Worm (Caenorhabditis elegans) whole organism, mixed stage, embryonic: ENCODE data around the gene srv-27.

Experiments used
- M03D4.4 ChIP-seq: sonication (generic microtip); optimal IDR thresholded peaks from 2 replicates; lab custom pipeline; 2017; ENCODE audit warnings: mild to moderate bottlenecking, missing genetic modification characterization, missing compliant biosample characterization
- bed-3 ChIP-seq: fragments of 200-800 bp; sonication (Bioruptor generic); optimal IDR thresholded peaks from 3 replicates; lab custom pipeline; 2018; ENCODE audit warnings: mild to moderate bottlenecking, missing genetic modification characterization, moderate library complexity, missing compliant biosample characterization
- blmp-1 ChIP-seq: fragments of 150-350 bp; optimal IDR thresholded peaks from 2 replicates; lab custom pipeline; 2014; ENCODE audit warnings: missing biosample characterization, missing genetic modification characterization
- ceh-39 ChIP-seq: fragments of 150-350 bp; optimal IDR thresholded peaks from 2 replicates; lab custom pipeline; 2014; ENCODE audit warnings: missing biosample characterization, missing genetic modification characterization
- ceh-43 ChIP-seq: fragments of 200-800 bp; sonication (Bioruptor generic); optimal IDR thresholded peaks from 2 replicates; lab custom pipeline; 2018; ENCODE audit warnings: mild to moderate bottlenecking, missing genetic modification characterization, moderate library complexity, missing compliant biosample characterization
- ceh-83 ChIP-seq: fragments of 200-800 bp; sonication (Bioruptor generic); optimal IDR thresholded peaks from 2 replicates; lab custom pipeline; 2018; ENCODE audit warnings: mild to moderate bottlenecking, missing genetic modification characterization, missing compliant biosample characterization
- ces-1 ChIP-seq: fragments of 150-350 bp; optimal IDR thresholded peaks from 2 replicates; lab custom pipeline; 2014; ENCODE audit warnings: missing biosample characterization, missing genetic modification reagents, missing genetic modification characterization
- cnd-1 ChIP-seq: fragments of 200-800 bp; sonication (Bioruptor generic); optimal IDR thresholded peaks from 2 replicates; lab custom pipeline; 2018; ENCODE audit warnings: mild to moderate bottlenecking, missing genetic modification characterization, missing compliant biosample characterization
- drap-1 ChIP-seq: fragments of 200-800 bp; sonication (Bioruptor generic); optimal IDR thresholded peaks from 3 replicates; lab custom pipeline; 2018; ENCODE audit warnings: mild to moderate bottlenecking, missing genetic modification characterization, missing compliant biosample characterization
- elt-1 ChIP-seq: sonication (generic microtip); optimal IDR thresholded peaks from 2 replicates; lab custom pipeline; 2017; ENCODE audit warnings: missing genetic modification characterization, mild to moderate bottlenecking, missing compliant biosample characterization, antibody characterized with exemption, moderate library complexity, borderline replicate concordance; ENCODE audit not compliant: insufficient read depth
- elt-3 ChIP-seq: fragments of 150-350 bp; optimal IDR thresholded peaks from 2 replicates; lab custom pipeline; 2014; ENCODE audit warnings: missing biosample characterization, missing genetic modification characterization
- flh-1 ChIP-seq: fragments of 200-800 bp; sonication (Bioruptor generic); optimal IDR thresholded peaks from 2 replicates; lab custom pipeline; 2018; ENCODE audit warnings: mild to moderate bottlenecking, missing genetic modification characterization, moderate library complexity, missing compliant biosample characterization
- ham-2 ChIP-seq: fragments of 200-800 bp; sonication (Bioruptor generic); optimal IDR thresholded peaks from 2 replicates; lab custom pipeline; 2018; ENCODE audit warnings: mild to moderate bottlenecking, missing genetic modification characterization, missing compliant biosample characterization
- hlh-1 ChIP-seq: fragments of 150-350 bp; optimal IDR thresholded peaks from 2 replicates; lab custom pipeline; 2014; ENCODE audit warnings: missing biosample characterization, missing genetic modification reagents, missing genetic modification characterization
- lin-13 ChIP-seq: fragments of 150-350 bp; optimal IDR thresholded peaks from 2 replicates; lab custom pipeline; 2014; ENCODE audit warnings: missing biosample characterization, missing genetic modification characterization
- lin-32 ChIP-seq: fragments of 200-800 bp; sonication (Bioruptor generic); optimal IDR thresholded peaks from 2 replicates; lab custom pipeline; 2018; ENCODE audit warnings: mild to moderate bottlenecking, missing genetic modification characterization, missing compliant biosample characterization
- lsy-2 ChIP-seq: fragments of 150-350 bp; optimal IDR thresholded peaks from 2 replicates; lab custom pipeline; 2014; ENCODE audit warnings: missing biosample characterization, missing genetic modification characterization
- mab-5 ChIP-seq: fragments of 150-350 bp; optimal IDR thresholded peaks from 2 replicates; lab custom pipeline; 2014; ENCODE audit warnings: missing biosample characterization, missing genetic modification characterization
- mep-1 ChIP-seq: fragments of 150-350 bp; optimal IDR thresholded peaks from 2 replicates; lab custom pipeline; 2017; ENCODE audit warnings: missing biosample characterization, missing genetic modification reagents, missing genetic modification characterization, inconsistent platforms
- mls-2 ChIP-seq: sonication (generic microtip); optimal IDR thresholded peaks from 2 replicates; lab custom pipeline; 2016; ENCODE audit warnings: mild to moderate bottlenecking, missing genetic modification characterization, moderate library complexity, missing compliant biosample characterization
- nhr-12 ChIP-seq: fragments of 150-350 bp; optimal IDR thresholded peaks from 2 replicates; lab custom pipeline; 2014; ENCODE audit warnings: missing biosample characterization, missing genetic modification characterization
- nhr-2 ChIP-seq: fragments of 150-350 bp; optimal IDR thresholded peaks from 2 replicates; lab custom pipeline; 2014; ENCODE audit warnings: missing biosample characterization, missing genetic modification characterization
- nhr-237 ChIP-seq: fragments of 150-350 bp; optimal IDR thresholded peaks from 2 replicates; lab custom pipeline; 2014; ENCODE audit warnings: missing biosample characterization, missing genetic modification characterization
- nhr-28 ChIP-seq: fragments of 150-350 bp; optimal IDR thresholded peaks from 2 replicates; lab custom pipeline; 2014; ENCODE audit warnings: missing biosample characterization, missing genetic modification characterization
- pha-4 ChIP-seq: fragments of 150-350 bp; optimal IDR thresholded peaks from 2 replicates; lab custom pipeline; 2018; ENCODE audit warnings: missing biosample characterization, missing genetic modification reagents, missing genetic modification characterization
- sem-2 ChIP-seq: fragments of 200-800 bp; sonication (Bioruptor generic); optimal IDR thresholded peaks from 2 replicates; lab custom pipeline; 2018; ENCODE audit warnings: mild to moderate bottlenecking, missing genetic modification characterization, missing compliant biosample characterization
- snpc-4 ChIP-seq: fragments of 150-350 bp; optimal IDR thresholded peaks from 2 replicates; lab custom pipeline; 2014; ENCODE audit warnings: missing biosample characterization, missing genetic modification characterization
- sptf-1 ChIP-seq: sonication (generic microtip); optimal IDR thresholded peaks from 2 replicates; lab custom pipeline; 2017; ENCODE audit warnings: mild to moderate bottlenecking, missing genetic modification characterization, moderate library complexity, missing compliant biosample characterization
- tbx-8 ChIP-seq: fragments of 200-800 bp; sonication (Bioruptor generic); optimal IDR thresholded peaks from 2 replicates; lab custom pipeline; 2018; ENCODE audit warnings: mild to moderate bottlenecking, missing genetic modification characterization, moderate library complexity, missing compliant biosample characterization
- unc-120 ChIP-seq: sonication (generic microtip); optimal IDR thresholded peaks from 2 replicates; lab custom pipeline; 2017; ENCODE audit warnings: missing genetic modification characterization, missing compliant biosample characterization; ENCODE audit not compliant: poor library complexity, severe bottlenecking
- unc-39 ChIP-seq: fragments of 150-350 bp; optimal IDR thresholded peaks from 2 replicates; lab custom pipeline; 2014; ENCODE audit warnings: missing biosample characterization, missing genetic modification characterization
- unc-62 ChIP-seq: fragments of 150-350 bp; optimal IDR thresholded peaks from 2 replicates; lab custom pipeline; 2014; ENCODE audit warnings: missing biosample characterization, missing genetic modification reagents, missing genetic modification characterization
- zip-8 ChIP-seq: fragments of 150-350 bp; optimal IDR thresholded peaks from 2 replicates; lab custom pipeline; 2014; ENCODE audit warnings: missing biosample characterization, missing genetic modification characterization
- ztf-11 ChIP-seq: fragments of 150-350 bp; optimal IDR thresholded peaks from 2 replicates; lab custom pipeline; 2014; ENCODE audit warnings: missing biosample characterization, missing genetic modification characterization

srv-27 gene

ce11 chrIV:6294081-6294480, 4.1 kb downstream of the srv-27 start, which contains the start of gene hil-2:
Gene hil-2 (plus strand): TSS chrIV:6294240.
- TF ChIP-seq lin-13 (tag; lab: Kevin White, UChicago) (peak; percentile 75), mep-1 (peak; percentile 61), nhr-237 (tag; lab: Kevin White, UChicago) (no peak), zip-8 (tag; lab: Kevin White, UChicago) (peak; percentile 17)

ce11 chrIV:6290741-6291140, 7.4 kb downstream of the srv-27 start, which contains the start of gene srv-24:
Gene srv-24 (minus strand): TSS chrIV:6290841.
- TF ChIP-seq snpc-4 (tag; lab: Kevin White, UChicago) = no peak
- no peak for TF ChIP-seq ztf-11 (tag; lab: Kevin White, UChicago)
- TF ChIP-seq sptf-1 (tag; lab: Kevin White, UChicago) = no peak
- no peak for TF ChIP-seq unc-62 (GFP tag; lab: Kevin White, UChicago)
- TF ChIP-seq cnd-1 = no peak
- TF ChIP-seq lsy-2 = no peak
- TF ChIP-seq ces-1 (GFP tag; lab: Kevin White, UChicago) = no peak
- TF ChIP-seq mep-1 = no peak
- TF ChIP-seq nhr-28 (tag; lab: Kevin White, UChicago) = no peak
- TF ChIP-seq ceh-83 (GFP tag; lab: Kevin White, UChicago) = no peak

DNA sequence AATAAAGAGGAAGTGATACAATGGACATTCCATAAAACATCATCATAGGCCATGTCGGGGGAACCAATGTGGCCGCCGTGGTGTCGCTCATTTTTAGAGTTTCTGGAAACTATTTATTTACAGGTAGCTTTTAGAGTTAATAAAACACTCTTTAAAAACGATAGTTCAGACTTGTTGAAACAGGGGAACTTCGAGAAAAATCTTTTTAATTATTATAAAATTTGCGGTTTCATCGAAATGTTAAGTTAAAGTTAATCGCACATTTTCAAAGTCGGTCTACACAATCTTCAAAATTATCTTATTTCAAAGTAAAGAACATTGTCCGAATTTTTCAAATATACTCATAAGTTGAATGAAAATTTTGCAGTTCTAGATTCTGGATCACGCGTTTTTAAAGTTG, 13.9 kb downstream of the srv-27 start, which contains the start of gene ops-1:
Gene ops-1 (minus strand): TSS at position 101 of the 400 bp plus-strand sequence.
- TF ChIP-seq unc-120 (tag; lab: Kevin White, UChicago) (no peak), tbx-8 (GFP tag; lab: Kevin White, UChicago) (no peak), ces-1 (GFP tag; lab: Kevin White, UChicago) (no peak), M03D4.4 (tag; lab: Kevin White, UChicago) (no peak), snpc-4 (tag; lab: Kevin White, UChicago) (no peak), nhr-12 (tag; lab: Kevin White, UChicago) (no peak), bed-3 (GFP tag; lab: Kevin White, UChicago) (no peak), nhr-237 (tag; lab: Kevin White, UChicago) (no peak), drap-1 (GFP tag; lab: Kevin White, UChicago) (no peak), mls-2 (no peak), ham-2 (GFP tag; lab: Kevin White, UChicago) (no peak), nhr-28 (tag; lab: Kevin White, UChicago) (no peak), sptf-1 (tag; lab: Kevin White, UChicago) (no peak), flh-1 (GFP tag; lab: Kevin White, UChicago) (no peak), blmp-1 (no peak), ceh-43 (GFP tag; lab: Kevin White, UChicago) (no peak)

ce11 chrIV:6282143-6282542, 16.0 kb downstream of the srv-27 start, which contains the start of gene srv-32:
Gene srv-32 (minus strand): TSS chrIV:6282243.
- no peak for TF ChIP-seq unc-39 (tag; lab: Kevin White, UChicago)
- no peak for TF ChIP-seq cnd-1
- TF ChIP-seq blmp-1 = no peak
- no peak for TF ChIP-seq sem-2 (GFP tag; lab: Kevin White, UChicago)
- no peak for TF ChIP-seq elt-3 (tag; lab: Kevin White, UChicago)
- no peak for TF ChIP-seq ham-2 (GFP tag; lab: Kevin White, UChicago)
- no peak for TF ChIP-seq snpc-4 (tag; lab: Kevin White, UChicago)
- no peak for TF ChIP-seq hlh-1 (tag; lab: Kevin White, UChicago)
- no peak for TF ChIP-seq drap-1 (GFP tag; lab: Kevin White, UChicago)
- no peak for TF ChIP-seq zip-8 (tag; lab: Kevin White, UChicago)
- no peak for TF ChIP-seq flh-1 (GFP tag; lab: Kevin White, UChicago)
- TF ChIP-seq ceh-83 (GFP tag; lab: Kevin White, UChicago) = no peak
- no peak for TF ChIP-seq lin-32 (GFP tag; lab: Kevin White, UChicago)
- TF ChIP-seq nhr-2 = no peak
- TF ChIP-seq mep-1 = no peak
- no peak for TF ChIP-seq ceh-39 (tag; lab: Kevin White, UChicago)
- no peak for TF ChIP-seq lsy-2
- TF ChIP-seq mls-2 = no peak
- TF ChIP-seq mab-5 (tag; lab: Kevin White, UChicago) = no peak

- TF ChIP-seq unc-120 (tag; lab: Kevin White, UChicago) (no peak), nhr-12 (tag; lab: Kevin White, UChicago) (no peak), drap-1 (GFP tag; lab: Kevin White, UChicago) (no peak), zip-8 (tag; lab: Kevin White, UChicago) (no peak), lin-32 (GFP tag; lab: Kevin White, UChicago) (no peak), ham-2 (GFP tag; lab: Kevin White, UChicago) (no peak), elt-3 (tag; lab: Kevin White, UChicago) (no peak), pha-4 (tag; lab: Kevin White, UChicago) (no peak), lin-13 (tag; lab: Kevin White, UChicago) (no peak), nhr-237 (tag; lab: Kevin White, UChicago) (no peak), unc-39 (tag; lab: Kevin White, UChicago) (no peak), mep-1 (no peak), sptf-1 (tag; lab: Kevin White, UChicago) (no peak), elt-1 (tag; lab: Kevin White, UChicago) (no peak)
- TF ChIP-seq, all 35 proteins: peak for 0
Measured at ce11 chrIV:6279392-6279791, 18.8 kb downstream of the srv-27 start, which contains the start of gene sams-5. Gene sams-5 (minus strand): TSS chrIV:6279522.
